Fruit fly (Drosophila melanogaster): ENCODE measurements around the gene Septin2.

- no peak for TF ChIP-seq CG8478 (optimal IDR thresholded peaks at IDR 0.05)
- TF ChIP-seq usp (GFP tag; optimal IDR thresholded peaks at IDR 0.05) = no peak
- no peak for TF ChIP-seq psq (optimal IDR thresholded peaks at IDR 0.05)
- TF ChIP-seq EcR (GFP tag; optimal IDR thresholded peaks at IDR 0.05) = no peak
- TF ChIP-seq Dll (optimal IDR thresholded peaks at IDR 0.05) = no peak
- no peak for TF ChIP-seq pan (optimal IDR thresholded peaks at IDR 0.05)
These were observed 41.2 kb downstream of the Septin2 start for dm6 chr3R:20546662-20547620.

All from whole organism.